Worm (Caenorhabditis elegans) whole organism, L3 larva: ENCODE results near the gene rars-2.

ENCODE experiments used
- R02D3.7 ChIP-seq: fragments of 150-350 bp; optimal IDR thresholded peaks from 2 replicates; lab custom pipeline; 2014; ENCODE audit warnings: missing biosample characterization, missing genetic modification characterization
- ama-1 ChIP-seq: fragments of 150-350 bp; optimal IDR thresholded peaks from 2 replicates; lab custom pipeline; 2018
- ceh-9 ChIP-seq: sonication (generic microtip); optimal IDR thresholded peaks from 2 replicates; lab custom pipeline; 2018; ENCODE audit warnings: missing biosample characterization, missing genetic modification characterization
- elt-1 ChIP-seq: fragments of 150-350 bp; optimal IDR thresholded peaks from 2 replicates; lab custom pipeline; 2014; ENCODE audit warnings: missing biosample characterization, missing genetic modification characterization
- jun-1 ChIP-seq: fragments of 150-350 bp; optimal IDR thresholded peaks from 2 replicates; lab custom pipeline; 2014; ENCODE audit warnings: missing biosample characterization, missing genetic modification reagents, missing genetic modification characterization
- mdl-1 ChIP-seq: fragments of 150-350 bp; optimal IDR thresholded peaks from 2 replicates; lab custom pipeline; 2014; ENCODE audit warnings: missing biosample characterization, missing genetic modification characterization
- nhr-11 ChIP-seq: fragments of 150-350 bp; optimal IDR thresholded peaks from 2 replicates; lab custom pipeline; 2014; ENCODE audit warnings: missing biosample characterization, missing genetic modification characterization
- snpc-4 ChIP-seq: fragments of 150-350 bp; optimal IDR thresholded peaks from 2 replicates; lab custom pipeline; 2014; ENCODE audit warnings: missing biosample characterization, missing genetic modification characterization
- unc-39 ChIP-seq: sonication (generic microtip); optimal IDR thresholded peaks from 4 replicates; lab custom pipeline; 2017; ENCODE audit warnings: missing biosample characterization, missing genetic modification characterization
- unc-62 ChIP-seq: fragments of 150-350 bp; sonication (generic microtip); optimal IDR thresholded peaks from 4 replicates; lab custom pipeline; 2014; ENCODE audit warnings: missing biosample characterization, missing genetic modification reagents, missing genetic modification characterization
- zag-1 ChIP-seq: fragments of 150-350 bp; optimal IDR thresholded peaks from 2 replicates; lab custom pipeline; 2014; ENCODE audit warnings: missing biosample characterization, missing genetic modification characterization

- TF ChIP-seq jun-1: no peak
- no peak for TF ChIP-seq mdl-1 (tag; lab: Kevin White, UChicago)
- TF ChIP-seq ceh-9: no peak
- TF ChIP-seq R02D3.7: no peak
- TF ChIP-seq zag-1 (tag; lab: Kevin White, UChicago): no peak
- TF ChIP-seq unc-62 (GFP tag; lab: Kevin White, UChicago): no peak
- TF ChIP-seq unc-39 (tag; lab: Kevin White, UChicago): no peak
- TF ChIP-seq snpc-4: no peak
- TF ChIP-seq elt-1: no peak
- no peak for TF ChIP-seq nhr-11
- no peak for TF ChIP-seq ama-1 (lab: Kevin White, UChicago)
These were observed 44.6 kb upstream of the rars-2 start, which contains the start of gene fbf-1 for ce11 chrII:6080743-6081142.
